Fruit fly (Drosophila melanogaster): ENCODE results near the gene vvl.

dm6 chr3L:6816872-6817271 lies 26.9 kb downstream of the vvl start:
- TF ChIP-seq CG4318 (GFP tag; optimal IDR thresholded peaks at IDR 0.05) (no peak), Sox15 (GFP tag; optimal IDR thresholded peaks at IDR 0.05) (no peak), Sox14 (GFP tag; optimal IDR thresholded peaks at IDR 0.05) (no peak), net (GFP tag; optimal IDR thresholded peaks at IDR 0.05) (no peak), cyc (GFP tag; optimal IDR thresholded peaks at IDR 0.05) (no peak), Smox (GFP tag; optimal IDR thresholded peaks at IDR 0.05) (peak; percentile 31), CG11762 (GFP tag; optimal IDR thresholded peaks at IDR 0.05; ENCODE audit: insufficient read depth) (no peak), lz (GFP tag; optimal IDR thresholded peaks at IDR 0.05) (peak; percentile 9)
